Fruit fly (Drosophila melanogaster) whole organism, embryonic: ENCODE measurements around the gene CG13299.

Experiments
- Antp ChIP-seq: fragments of 200-800 bp; sonication (Bioruptor generic); optimal IDR thresholded peaks from 3 replicates; lab custom pipeline; 2016; ENCODE audit warnings: missing biosample characterization, missing genetic modification characterization
- BEAF-32 ChIP-seq: fragments of 200-800 bp; sonication (Bioruptor generic); optimal IDR thresholded peaks from 3 replicates; lab custom pipeline; 2017; ENCODE audit warnings: missing biosample characterization, missing genetic modification characterization, mild to moderate bottlenecking, moderate library complexity, missing genetic modification reagents
- CG10366 ChIP-seq: fragments of 200-800 bp; sonication (Bioruptor generic); IDR thresholded peaks from 2 replicates; pipeline ENCODE4 v1.3.6; 2022; ENCODE audit warnings: missing biosample characterization, missing genetic modification characterization
- CG11093 ChIP-seq: fragments of 200-800 bp; sonication (Bioruptor generic); IDR thresholded peaks from 3 replicates; pipeline ENCODE4 v1.3.6; 2022; ENCODE audit warnings: missing biosample characterization, missing genetic modification characterization
- CG11696 ChIP-seq: fragments of 200-800 bp; sonication (Bioruptor generic); IDR thresholded peaks from 2 replicates; pipeline ENCODE4 v1.3.6; 2022; ENCODE audit warnings: missing biosample characterization, missing genetic modification characterization
- CG12744 ChIP-seq: fragments of 200-800 bp; sonication (Bioruptor generic); optimal IDR thresholded peaks from 2 replicates; lab custom pipeline; 2016; ENCODE audit warnings: missing biosample characterization, missing genetic modification characterization
- CG13123 ChIP-seq: fragments of 200-800 bp; sonication (Bioruptor generic); optimal IDR thresholded peaks from 2 replicates; lab custom pipeline; 2016; ENCODE audit warnings: missing biosample characterization, missing genetic modification characterization
- CG18011 ChIP-seq: fragments of 200-800 bp; sonication (Bioruptor generic); optimal IDR thresholded peaks from 2 replicates; lab custom pipeline; 2017; ENCODE audit warnings: missing biosample characterization, missing genetic modification characterization, mild to moderate bottlenecking, moderate library complexity, missing genotype
- CG1832 ChIP-seq: fragments of 200-800 bp; sonication (Bioruptor generic); optimal IDR thresholded peaks from 2 replicates; lab custom pipeline; 2017; ENCODE audit warnings: missing biosample characterization, mild to moderate bottlenecking, missing genetic modification characterization, inconsistent platforms
- CG18476 ChIP-seq: fragments of 200-800 bp; sonication (Bioruptor generic); optimal IDR thresholded peaks from 2 replicates; lab custom pipeline; 2016; ENCODE audit warnings: missing biosample characterization, mild to moderate bottlenecking, missing genetic modification characterization
- CG30431 ChIP-seq: fragments of 200-800 bp; sonication (Bioruptor generic); optimal IDR thresholded peaks from 2 replicates; lab custom pipeline; 2017; ENCODE audit warnings: missing biosample characterization, missing genetic modification characterization
- CG32772 ChIP-seq: fragments of 200-800 bp; sonication (Bioruptor generic); IDR thresholded peaks from 2 replicates; pipeline ENCODE4 v1.3.6; 2022; ENCODE audit warnings: missing biosample characterization, missing genetic modification characterization
- CG34376 ChIP-seq: fragments of 200-800 bp; sonication (Bioruptor generic); optimal IDR thresholded peaks from 2 replicates; lab custom pipeline; 2018; ENCODE audit warnings: missing biosample characterization, mild to moderate bottlenecking, missing genetic modification characterization
- CG3847 ChIP-seq: fragments of 200-800 bp; sonication (Bioruptor generic); IDR thresholded peaks from 2 replicates; pipeline ENCODE4 v1.3.6; 2022; ENCODE audit warnings: missing biosample characterization, missing genetic modification characterization
- CG42726 ChIP-seq: fragments of 200-800 bp; sonication (Bioruptor generic); IDR thresholded peaks from 2 replicates; pipeline ENCODE4 v1.3.6; 2022; ENCODE audit warnings: missing biosample characterization, missing genetic modification characterization; ENCODE audit not compliant: partially characterized antibody
- CG4360 ChIP-seq: fragments of 200-800 bp; sonication (Bioruptor generic); IDR thresholded peaks from 2 replicates; pipeline ENCODE4 v1.3.6; 2022; ENCODE audit warnings: missing biosample characterization, missing genetic modification characterization
- CG4617 ChIP-seq: fragments of 200-800 bp; sonication (Bioruptor generic); optimal IDR thresholded peaks from 3 replicates; lab custom pipeline; 2016; ENCODE audit warnings: missing biosample characterization, missing genetic modification characterization, borderline replicate concordance
- CG4707 ChIP-seq: fragments of 200-800 bp; sonication (Bioruptor generic); optimal IDR thresholded peaks from 2 replicates; lab custom pipeline; 2018; ENCODE audit warnings: missing biosample characterization, mild to moderate bottlenecking, missing genetic modification characterization, moderate library complexity
- CG8290 ChIP-seq, 3 experiments: fragments of 200-800 bp; sonication (Bioruptor generic); optimal IDR thresholded peaks; 2 replicates each; lab custom pipeline; 2016 to 2019; ENCODE audit warnings: missing biosample characterization in 3 of 3, missing genetic modification characterization in 3 of 3, mild to moderate bottlenecking in 2 of 3, moderate library complexity in 1 of 3
- CG9437 ChIP-seq: fragments of 200-800 bp; sonication (Bioruptor generic); optimal IDR thresholded peaks from 2 replicates; lab custom pipeline; 2018; ENCODE audit warnings: missing biosample characterization, mild to moderate bottlenecking, missing genetic modification characterization
- CG9876 ChIP-seq: fragments of 200-800 bp; sonication (Bioruptor generic); optimal IDR thresholded peaks from 2 replicates; lab custom pipeline; 2016; ENCODE audit warnings: missing biosample characterization, missing genetic modification characterization
- CG9932 ChIP-seq: fragments of 200-800 bp; sonication (Bioruptor generic); IDR thresholded peaks from 2 replicates; pipeline ENCODE4 v1.3.6; 2022; ENCODE audit warnings: missing biosample characterization, missing genetic modification characterization
- CrebB ChIP-seq: fragments of 200-800 bp; sonication (Bioruptor generic); optimal IDR thresholded peaks from 3 replicates; lab custom pipeline; 2018; ENCODE audit warnings: missing biosample characterization, mild to moderate bottlenecking, missing genetic modification characterization
- Eip74EF ChIP-seq, 2 experiments: fragments of 200-800 bp in 1 of 2; fragments of >200 bp in 1 of 2; sonication (Bioruptor generic) in 1 of 2; optimal IDR thresholded peaks; 2 replicates each; lab custom pipeline; 2017 to 2019; ENCODE audit warnings: missing biosample characterization in 2 of 2, missing genetic modification characterization in 2 of 2, mild to moderate bottlenecking in 1 of 2, moderate library complexity in 1 of 2
- GATAe ChIP-seq: fragments of 200-800 bp; sonication (Bioruptor generic); conservative IDR thresholded peaks from 2 replicates; pipeline ENCODE4 v1.3.6; 2022; ENCODE audit warnings: missing biosample characterization, missing genetic modification characterization
- Hr39 ChIP-seq: fragments of >200 bp; optimal IDR thresholded peaks from 2 replicates; lab custom pipeline; 2017
- NFAT ChIP-seq: fragments of 200-800 bp; sonication (Bioruptor generic); IDR thresholded peaks from 2 replicates; pipeline ENCODE4 v1.3.6; 2022; ENCODE audit warnings: missing biosample characterization, missing genetic modification characterization
- Pdp1 ChIP-seq, 2 experiments: fragments of 200-800 bp; sonication (Bioruptor generic); optimal IDR thresholded peaks; 3 replicates each; lab custom pipeline; 2016; ENCODE audit warnings: missing biosample characterization in 2 of 2, missing genetic modification characterization in 2 of 2, mild to moderate bottlenecking in 1 of 2, moderate library complexity in 1 of 2
- Six4 ChIP-seq: fragments of 200-800 bp; sonication (Bioruptor generic); optimal IDR thresholded peaks from 2 replicates; lab custom pipeline; 2016; ENCODE audit warnings: missing biosample characterization, missing genetic modification characterization
- Spps ChIP-seq: fragments of 200-800 bp; sonication (Bioruptor generic); optimal IDR thresholded peaks from 2 replicates; lab custom pipeline; 2018; ENCODE audit warnings: missing biosample characterization, mild to moderate bottlenecking, missing genetic modification characterization
- ab ChIP-seq: fragments of 200-800 bp; sonication (Bioruptor generic); optimal IDR thresholded peaks from 2 replicates; lab custom pipeline; 2016; ENCODE audit warnings: missing biosample characterization, missing genetic modification characterization
- bowl ChIP-seq: fragments of 200-800 bp; sonication (Bioruptor generic); IDR thresholded peaks from 2 replicates; pipeline ENCODE4 v1.3.6; 2022; ENCODE audit warnings: missing biosample characterization, missing genetic modification characterization
- btn ChIP-seq: fragments of 200-800 bp; sonication (Bioruptor generic); optimal IDR thresholded peaks from 2 replicates; lab custom pipeline; 2016; ENCODE audit warnings: missing biosample characterization, missing genetic modification characterization
- cato ChIP-seq: fragments of 200-800 bp; sonication (Bioruptor generic); optimal IDR thresholded peaks from 2 replicates; lab custom pipeline; 2016; ENCODE audit warnings: missing biosample characterization, missing genetic modification characterization, borderline replicate concordance
- cwo ChIP-seq: fragments of 200-800 bp; sonication (Bioruptor generic); optimal IDR thresholded peaks from 3 replicates; lab custom pipeline; 2017; ENCODE audit warnings: missing biosample characterization, missing genetic modification characterization, mild to moderate bottlenecking, moderate library complexity, missing genetic modification reagents
- fd102C ChIP-seq: fragments of 200-800 bp; sonication (Bioruptor generic); optimal IDR thresholded peaks from 2 replicates; lab custom pipeline; 2018; ENCODE audit warnings: missing biosample characterization, mild to moderate bottlenecking, missing genetic modification characterization, moderate library complexity
- ftz-f1 ChIP-seq: fragments of 200-800 bp; sonication (Bioruptor generic); optimal IDR thresholded peaks from 2 replicates; lab custom pipeline; 2016; ENCODE audit warnings: missing biosample characterization, missing genetic modification characterization
- kay ChIP-seq: fragments of 200-800 bp; sonication (Bioruptor generic); optimal IDR thresholded peaks from 2 replicates; lab custom pipeline; 2016; ENCODE audit warnings: missing biosample characterization, missing genetic modification characterization
- lab ChIP-seq: fragments of 200-800 bp; sonication (Bioruptor generic); optimal IDR thresholded peaks from 3 replicates; lab custom pipeline; 2017; ENCODE audit warnings: missing biosample characterization, missing genetic modification characterization, mild to moderate bottlenecking, moderate library complexity, missing genetic modification reagents
- lbe ChIP-seq: fragments of 200-800 bp; sonication (Bioruptor generic); optimal IDR thresholded peaks from 2 replicates; lab custom pipeline; 2016; ENCODE audit warnings: missing biosample characterization, mild to moderate bottlenecking, missing genetic modification characterization
- org-1 ChIP-seq: fragments of 200-800 bp; sonication (Bioruptor generic); optimal IDR thresholded peaks from 2 replicates; lab custom pipeline; 2017; ENCODE audit warnings: missing biosample characterization, missing genetic modification characterization
- pfk ChIP-seq: fragments of 200-800 bp; sonication (Bioruptor generic); optimal IDR thresholded peaks from 2 replicates; lab custom pipeline; 2018; ENCODE audit warnings: missing biosample characterization, mild to moderate bottlenecking, missing genetic modification characterization, moderate library complexity
- pita ChIP-seq: fragments of 200-800 bp; sonication (Bioruptor generic); optimal IDR thresholded peaks from 2 replicates; lab custom pipeline; 2017; ENCODE audit warnings: missing biosample characterization, mild to moderate bottlenecking, missing genetic modification characterization
- pros ChIP-seq: fragments of 200-800 bp; sonication (Bioruptor generic); optimal IDR thresholded peaks from 3 replicates; lab custom pipeline; 2019; ENCODE audit warnings: missing biosample characterization, mild to moderate bottlenecking, missing genetic modification characterization, moderate library complexity
- pum ChIP-seq: fragments of 200-800 bp; sonication (Bioruptor generic); optimal IDR thresholded peaks from 2 replicates; lab custom pipeline; 2016; ENCODE audit warnings: missing biosample characterization, missing genetic modification characterization
- trem ChIP-seq: fragments of 200-800 bp; optimal IDR thresholded peaks from 3 replicates; lab custom pipeline; 2019; ENCODE audit warnings: missing biosample characterization, mild to moderate bottlenecking, missing genetic modification characterization, moderate library complexity
- tx ChIP-seq: fragments of 200-800 bp; sonication (Bioruptor generic); optimal IDR thresholded peaks from 2 replicates; lab custom pipeline; 2016; ENCODE audit warnings: missing biosample characterization, missing genetic modification characterization
- vfl ChIP-seq: fragments of 200-800 bp; sonication (Bioruptor generic); optimal IDR thresholded peaks from 2 replicates; lab custom pipeline; 2016; ENCODE audit warnings: missing biosample characterization, missing genetic modification characterization

CG13299 gene

DNA sequence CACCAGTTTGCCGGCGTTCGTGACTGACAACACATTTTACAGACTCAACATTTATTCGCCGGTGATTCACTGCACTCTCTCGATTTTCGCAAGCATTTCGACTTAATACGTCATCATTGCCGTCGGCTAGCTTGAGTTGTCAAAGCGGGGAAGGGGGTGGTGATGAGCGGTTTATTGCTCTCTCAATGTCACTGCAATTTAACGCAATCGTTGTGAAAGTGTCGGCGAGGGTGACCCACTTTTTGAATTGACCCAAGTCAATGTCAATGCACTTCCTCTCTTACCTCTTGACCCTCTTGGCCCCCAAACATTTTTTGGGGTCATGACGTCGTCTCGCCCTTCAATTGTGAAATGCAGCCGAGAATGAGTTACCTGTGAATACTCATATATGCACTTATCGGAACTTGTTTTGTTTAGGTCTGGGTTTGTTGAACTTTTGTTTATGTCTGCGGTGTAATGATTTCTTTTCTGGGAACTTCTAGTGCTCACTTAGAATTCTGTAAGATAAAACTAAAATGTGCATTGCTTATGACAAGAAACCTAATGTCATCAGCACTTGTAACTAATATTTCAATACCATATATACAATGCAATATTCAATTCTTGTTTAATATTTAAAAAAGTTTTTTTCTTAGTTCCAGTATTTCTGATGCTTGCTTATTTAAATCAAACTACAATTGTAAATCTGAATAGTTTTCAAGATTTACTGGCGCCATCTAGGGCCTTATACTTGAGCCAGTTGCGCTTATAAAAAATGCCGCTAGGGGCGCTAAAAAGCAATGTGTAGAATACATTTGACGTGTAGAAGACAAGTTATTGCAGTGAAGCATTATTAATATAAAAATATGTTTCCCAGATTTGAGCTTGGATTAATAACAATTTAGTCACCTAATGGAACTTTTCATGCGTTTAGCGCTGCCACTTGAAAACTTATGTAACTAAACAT is 32.0 kb upstream of the CG13299 start (continued):
- peak; percentile 21 for TF ChIP-seq pita (GFP tag; lab: Kevin White, UChicago)
- TF ChIP-seq Pdp1 (GFP tag; optimal IDR thresholded peaks at IDR 0.05; lab: Kevin White, UChicago) = peak; percentile 43 to 70
- TF ChIP-seq fd102C (GFP tag; lab: Kevin White, UChicago) = no peak
- TF ChIP-seq ftz-f1 = no peak
- TF ChIP-seq pfk (GFP tag; lab: Kevin White, UChicago) = no peak
- TF ChIP-seq tx = peak; percentile 2
- TF ChIP-seq CG11696 (GFP tag; lab: Robert Waterston, UW) = no peak
- no peak for TF ChIP-seq Spps (tag; lab: Kevin White, UChicago)
- no peak for TF ChIP-seq lbe (GFP tag; lab: Kevin White, UChicago)
- TF ChIP-seq CrebB (tag; lab: Kevin White, UChicago) = no peak
- TF ChIP-seq Antp (GFP tag; lab: Kevin White, UChicago) = peak; percentile 17
- peak; percentile 5 for TF ChIP-seq trem
- no peak for TF ChIP-seq btn (GFP tag; lab: Kevin White, UChicago)
- no peak for TF ChIP-seq CG34376
- peak; percentile 78 for TF ChIP-seq NFAT
- no peak for TF ChIP-seq GATAe (GFP tag; lab: Robert Waterston, UW)
- TF ChIP-seq Six4 (GFP tag; lab: Kevin White, UChicago) = no peak
- TF ChIP-seq cwo (GFP tag; lab: Kevin White, UChicago) = no peak
- TF ChIP-seq CG8290 (GFP tag; optimal IDR thresholded peaks at IDR 0.05; lab: Kevin White, UChicago) = peak; percentile 27
- TF ChIP-seq CG8290 (tag; optimal IDR thresholded peaks at IDR 0.05; lab: Kevin White, UChicago) = peak in 1 of 2 experiments; percentile 54
- no peak for TF ChIP-seq bowl (GFP tag; lab: Robert Waterston, UW)
- peak; percentile 20 for TF ChIP-seq lab (GFP tag; lab: Kevin White, UChicago)
- peak; percentile 58 for TF ChIP-seq CG3847
- peak; percentile 27; the same call in 1 of the 2 replicates for TF ChIP-seq CG32772 (GFP tag; lab: Robert Waterston, UW)
- no peak for TF ChIP-seq cato
- peak; percentile 68 for TF ChIP-seq CG12744
- no peak for TF ChIP-seq kay (GFP tag; lab: Kevin White, UChicago)
- TF ChIP-seq CG4360 (GFP tag; lab: Robert Waterston, UW) = no peak; the same call in 1 of the 2 replicates
- no peak for TF ChIP-seq CG1832
- TF ChIP-seq CG18011 (GFP tag; lab: Kevin White, UChicago) = no peak
- no peak for TF ChIP-seq org-1 (GFP tag; lab: Kevin White, UChicago)
- no peak for TF ChIP-seq CG9437 (GFP tag; lab: Kevin White, UChicago)
- no peak for TF ChIP-seq pros (GFP tag; lab: Kevin White, UChicago)
- peak; percentile 66; the same call in 1 of the 2 replicates for TF ChIP-seq CG42726 (GFP tag; lab: Robert Waterston, UW)
- peak; percentile 7 for TF ChIP-seq CG4707 (GFP tag; lab: Kevin White, UChicago)
- no peak for TF ChIP-seq vfl (GFP tag; lab: Kevin White, UChicago)
- no peak for TF ChIP-seq CG11093
- no peak for TF ChIP-seq Eip74EF (GFP tag; optimal IDR thresholded peaks at IDR 0.05; lab: Kevin White, UChicago)
- TF ChIP-seq CG9876 (GFP tag; lab: Kevin White, UChicago) = peak; percentile 55
- no peak for TF ChIP-seq BEAF-32 (GFP tag; lab: Kevin White, UChicago)
- TF ChIP-seq pum (GFP tag; lab: Kevin White, UChicago) = peak; percentile 28
- peak; percentile 21 for TF ChIP-seq ab (GFP tag; lab: Kevin White, UChicago)
- no peak for TF ChIP-seq CG30431 (GFP tag; lab: Kevin White, UChicago)
- peak; percentile 50 for TF ChIP-seq CG10366 (GFP tag; lab: Robert Waterston, UW)
- no peak for TF ChIP-seq CG18476 (GFP tag; lab: Kevin White, UChicago)
- TF ChIP-seq CG4617 (GFP tag; lab: Kevin White, UChicago) = peak; percentile 9
- TF ChIP-seq Hr39 = no peak
- peak; percentile 64 for TF ChIP-seq CG9932 (GFP tag; lab: Robert Waterston, UW)
- no peak for TF ChIP-seq CG13123 (GFP tag; lab: Kevin White, UChicago)
